Fruit fly (Drosophila melanogaster) S2 (cell line): Measurements from ENCODE around the gene cl.

Source experiments
- CG8478 ChIP-seq: fragments of >200 bp; optimal IDR thresholded peaks from 2 replicates; lab custom pipeline; 2018
- CTCF ChIP-seq, 2 experiments: fragments of >200 bp; optimal IDR thresholded peaks; 2 replicates each; lab custom pipeline; 2018

dm6 chr2L:5493907-5494404, 26.0 kb upstream of the cl start:
- TF ChIP-seq CG8478 (lab: Kevin White, UChicago) (no peak), CTCF (optimal IDR thresholded peaks at IDR 0.05; lab: Kevin White, UChicago) (no peak)
